Fruit fly (Drosophila melanogaster): ENCODE data around the gene Srp54.

The Srp54 gene

DNA sequence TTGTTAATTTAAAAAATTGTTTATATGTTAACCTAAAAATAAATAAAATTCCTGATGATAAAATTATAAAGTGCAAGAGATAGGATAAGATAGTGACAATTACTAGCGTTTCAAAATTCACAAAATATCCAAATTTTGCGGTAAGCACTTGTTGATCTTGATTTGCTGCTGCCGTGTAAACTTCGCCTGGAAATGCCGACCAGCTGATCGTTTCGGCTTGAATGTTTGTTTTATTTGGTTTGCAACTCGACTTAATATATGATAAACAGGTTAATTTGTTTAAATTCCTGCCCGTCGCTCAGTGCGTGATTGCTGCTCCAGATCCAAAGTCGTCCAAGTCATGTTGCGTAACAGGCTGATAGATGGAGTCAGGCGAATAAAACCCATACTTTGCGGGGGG, 8.7 kb downstream of the Srp54 start, which contains the start of gene CG4592 (continued):
- peak; percentile 11 for TF ChIP-seq CG31365 (tag; optimal IDR thresholded peaks at IDR 0.05)
- no peak for TF ChIP-seq pros (GFP tag; optimal IDR thresholded peaks at IDR 0.05)
- TF ChIP-seq CG6272 (GFP tag; IDR thresholded peaks at IDR 0.05): no peak
- TF ChIP-seq Vsx1 (GFP tag; optimal IDR thresholded peaks at IDR 0.05): no peak
- TF ChIP-seq zf30C (GFP tag; optimal IDR thresholded peaks at IDR 0.05): no peak
- TF ChIP-seq CG7271 (tag; optimal IDR thresholded peaks at IDR 0.05): no peak
- TF ChIP-seq vfl (GFP tag; optimal IDR thresholded peaks at IDR 0.05): peak; percentile 60
- 0 out of 3 replicates have a peak, but pooled peaks have one; percentile 21 for TF ChIP-seq so (GFP tag; IDR thresholded peaks at IDR 0.05)
- no peak for TF ChIP-seq ERR (GFP tag; optimal IDR thresholded peaks at IDR 0.05)
- no peak for TF ChIP-seq Sry-β (GFP tag; optimal IDR thresholded peaks at IDR 0.05)
- TF ChIP-seq Dll (GFP tag; IDR thresholded peaks at IDR 0.05; ENCODE audit: partially characterized antibody): no peak
- no peak for TF ChIP-seq D (optimal IDR thresholded peaks at IDR 0.05)
- TF ChIP-seq D (GFP tag; optimal IDR thresholded peaks at IDR 0.05): no peak
- TF ChIP-seq Atf3 (GFP tag; optimal IDR thresholded peaks at IDR 0.05): no peak
- TF ChIP-seq CG13296 (GFP tag; optimal IDR thresholded peaks at IDR 0.05): peak; percentile 52
- TF ChIP-seq CG34376 (GFP tag; optimal IDR thresholded peaks at IDR 0.05): peak; percentile 64
- TF ChIP-seq CG16863 (GFP tag; optimal IDR thresholded peaks at IDR 0.05): peak; percentile 39
- no peak for TF ChIP-seq CG31388 (GFP tag; optimal IDR thresholded peaks at IDR 0.05)
- peak; percentile 40; the same call in 1 of the 2 replicates for TF ChIP-seq CG3847 (GFP tag; IDR thresholded peaks at IDR 0.05)
- TF ChIP-seq Sry-δ (GFP tag; optimal IDR thresholded peaks at IDR 0.05): no peak
- no peak for TF ChIP-seq amos (GFP tag; IDR thresholded peaks at IDR 0.05; ENCODE audit: partially characterized antibody)
- no peak for TF ChIP-seq CG14965 (GFP tag; optimal IDR thresholded peaks at IDR 0.05; ENCODE audit: borderline replicate concordance)
- no peak for TF ChIP-seq CG8765 (GFP tag; IDR thresholded peaks at IDR 0.05)
- no peak for TF ChIP-seq CG11504 (tag; optimal IDR thresholded peaks at IDR 0.05)
- TF ChIP-seq CG18599 (GFP tag; optimal IDR thresholded peaks at IDR 0.05): peak; percentile 58

DNA sequence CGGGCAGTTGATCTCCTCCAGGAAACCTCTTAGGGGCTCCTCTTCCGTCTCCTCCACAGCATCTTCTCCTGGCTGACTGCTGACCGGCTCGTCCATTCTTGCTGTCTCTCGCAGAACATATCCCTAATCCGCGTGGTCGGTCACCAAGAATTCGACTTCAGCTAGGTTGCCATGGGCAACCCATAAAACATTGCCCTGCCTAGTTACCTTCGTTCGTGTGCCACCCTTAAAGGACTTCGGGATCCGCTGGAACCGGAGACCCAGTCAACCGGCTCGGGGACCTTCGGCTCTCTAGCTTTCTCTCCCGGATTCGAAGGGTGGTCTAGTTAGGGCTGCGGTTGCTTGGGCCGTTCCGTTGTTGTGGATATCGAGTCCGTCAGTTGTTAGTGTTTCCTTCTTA, 12.1 kb downstream of the Srp54 start, which contains the start of the genes TbCMF46 and CG42366:
TbCMF46 (minus strand) TSS at position 101 of the 400 bp plus-strand sequence.
CG42366 (plus strand) TSS at position 397 of the 400 bp plus-strand sequence.
- TF ChIP-seq luna (GFP tag; optimal IDR thresholded peaks at IDR 0.05) (no peak), Blimp-1 (GFP tag; optimal IDR thresholded peaks at IDR 0.05) (no peak), CG12104 (GFP tag; optimal IDR thresholded peaks at IDR 0.05) (no peak), Taf1 (GFP tag; IDR thresholded peaks at IDR 0.05) (no peak), Hmr (GFP tag; optimal IDR thresholded peaks at IDR 0.05) (no peak), dimm (GFP tag; IDR thresholded peaks at IDR 0.05) (no peak), Rfx (GFP tag; IDR thresholded peaks at IDR 0.05) (peak; percentile 32; the same call in 1 of the 2 replicates), CG11456 (GFP tag; IDR thresholded peaks at IDR 0.05) (0 out of 3 replicates have a peak, but pooled peaks have one; percentile 33), CG9817 (tag; optimal IDR thresholded peaks at IDR 0.05) (no peak), CG11247 (GFP tag; IDR thresholded peaks at IDR 0.05) (0 out of 2 replicates have a peak, but pooled peaks have one; percentile 33), CG2116 (GFP tag; optimal IDR thresholded peaks at IDR 0.05) (no peak), nau (GFP tag; optimal IDR thresholded peaks at IDR 0.05) (no peak), CG2129 (GFP tag; IDR thresholded peaks at IDR 0.05; ENCODE audit: partially characterized antibody) (no peak), klu (GFP tag; IDR thresholded peaks at IDR 0.05) (no peak), pho (GFP tag; optimal IDR thresholded peaks at IDR 0.05) (no peak), pum (GFP tag; optimal IDR thresholded peaks at IDR 0.05) (no peak), CG17359 (tag; optimal IDR thresholded peaks at IDR 0.05) (no peak), CG11560 (tag; IDR thresholded peaks at IDR 0.05) (0 out of 3 replicates have a peak, but pooled peaks have one; percentile 28), knrl (GFP tag; IDR thresholded peaks at IDR 0.05; ENCODE audit: partially characterized antibody) (no peak), pan (optimal IDR thresholded peaks at IDR 0.05) (no peak), pan (GFP tag; optimal IDR thresholded peaks at IDR 0.05 in 1 of 2, IDR thresholded peaks at IDR 0.05 in 1 of 2) (no peak), NC2α (GFP tag; optimal IDR thresholded peaks at IDR 0.05) (no peak), bigmax (GFP tag; optimal IDR thresholded peaks at IDR 0.05) (no peak), ap (GFP tag; IDR thresholded peaks at IDR 0.05) (no peak), trem (tag; optimal IDR thresholded peaks at IDR 0.05) (no peak), Sry-δ (GFP tag; optimal IDR thresholded peaks at IDR 0.05) (no peak)

Measured in whole organism, embryonic.